Fruit fly (Drosophila melanogaster) whole organism, embryonic: ENCODE results near the gene tws.
A peak's percentile ranks its signal among the peaks of the same experiment; 100 is the strongest.

Experiments used
- Atf-2 ChIP-seq: fragments of 200-800 bp; sonication (Bioruptor generic); optimal IDR thresholded peaks from 2 replicates; lab custom pipeline; 2016; ENCODE audit warnings: missing biosample characterization, missing genetic modification characterization
- BEAF-32 ChIP-seq: fragments of 200-800 bp; sonication (Bioruptor generic); optimal IDR thresholded peaks from 3 replicates; lab custom pipeline; 2017; ENCODE audit warnings: missing biosample characterization, missing genetic modification characterization, mild to moderate bottlenecking, moderate library complexity, missing genetic modification reagents
- Bgb ChIP-seq: fragments of 200-800 bp; sonication (Bioruptor generic); IDR thresholded peaks from 2 replicates; pipeline ENCODE4 v1.3.6; 2022; ENCODE audit warnings: missing biosample characterization, missing genetic modification characterization; ENCODE audit not compliant: partially characterized antibody
- CG10543 ChIP-seq: fragments of 200-800 bp; sonication (Bioruptor generic); optimal IDR thresholded peaks from 3 replicates; lab custom pipeline; 2017; ENCODE audit warnings: missing biosample characterization, mild to moderate bottlenecking, missing genetic modification characterization, moderate library complexity
- CG10654 ChIP-seq: fragments of 200-800 bp; sonication (Bioruptor generic); optimal IDR thresholded peaks from 2 replicates; lab custom pipeline; 2016; ENCODE audit warnings: missing biosample characterization, missing genetic modification characterization
- CG10959 ChIP-seq: fragments of 200-800 bp; sonication (Bioruptor generic); IDR thresholded peaks from 2 replicates; pipeline ENCODE4 v1.3.6; 2022; ENCODE audit warnings: missing biosample characterization, missing genetic modification characterization
- CG11093 ChIP-seq: fragments of 200-800 bp; sonication (Bioruptor generic); IDR thresholded peaks from 3 replicates; pipeline ENCODE4 v1.3.6; 2022; ENCODE audit warnings: missing biosample characterization, missing genetic modification characterization
- CG11723 ChIP-seq: fragments of 200-800 bp; sonication (Bioruptor generic); optimal IDR thresholded peaks from 2 replicates; lab custom pipeline; 2017; ENCODE audit warnings: missing biosample characterization, mild to moderate bottlenecking, missing genetic modification characterization
- CG12071 ChIP-seq: fragments of 200-800 bp; sonication (Bioruptor generic); optimal IDR thresholded peaks from 3 replicates; lab custom pipeline; 2018; ENCODE audit warnings: missing biosample characterization, mild to moderate bottlenecking, missing genetic modification characterization
- CG14050 ChIP-seq: fragments of 200-800 bp; sonication (Bioruptor generic); IDR thresholded peaks from 3 replicates; pipeline ENCODE4 v1.3.6; 2022; ENCODE audit warnings: missing biosample characterization, missing genetic modification characterization
- CG14860 ChIP-seq: fragments of 200-800 bp; sonication (Bioruptor generic); IDR thresholded peaks from 3 replicates; pipeline ENCODE4 v1.3.6; 2022; ENCODE audit warnings: missing biosample characterization, missing genetic modification characterization; ENCODE audit not compliant: partially characterized antibody
- CG1602 ChIP-seq: fragments of 200-800 bp; sonication (Bioruptor generic); optimal IDR thresholded peaks from 3 replicates; lab custom pipeline; 2016; ENCODE audit warnings: missing biosample characterization, missing genetic modification characterization
- CG17359 ChIP-seq: fragments of 200-800 bp; sonication (Bioruptor generic); optimal IDR thresholded peaks from 3 replicates; lab custom pipeline; 2018; ENCODE audit warnings: missing biosample characterization, mild to moderate bottlenecking, missing genetic modification characterization, moderate library complexity
- CG18011 ChIP-seq: fragments of 200-800 bp; sonication (Bioruptor generic); optimal IDR thresholded peaks from 2 replicates; lab custom pipeline; 2017; ENCODE audit warnings: missing biosample characterization, missing genetic modification characterization, mild to moderate bottlenecking, moderate library complexity, missing genotype
- CG3065 ChIP-seq: fragments of 200-800 bp; sonication (Bioruptor generic); optimal IDR thresholded peaks from 2 replicates; lab custom pipeline; 2016; ENCODE audit warnings: missing biosample characterization, missing genetic modification characterization
- CG4820 ChIP-seq: fragments of 200-800 bp; sonication (Bioruptor generic); optimal IDR thresholded peaks from 3 replicates; lab custom pipeline; 2016; ENCODE audit warnings: missing biosample characterization, missing genetic modification characterization
- CG5953 ChIP-seq: fragments of 200-800 bp; sonication (Bioruptor generic); IDR thresholded peaks from 2 replicates; pipeline ENCODE4 v1.3.6; 2022; ENCODE audit warnings: missing biosample characterization, missing genetic modification characterization
- CG7839 ChIP-seq: fragments of 200-800 bp; sonication (Bioruptor generic); optimal IDR thresholded peaks from 3 replicates; lab custom pipeline; 2018; ENCODE audit warnings: missing biosample characterization, mild to moderate bottlenecking, missing genetic modification characterization, moderate library complexity
- CG7928 ChIP-seq: fragments of 200-800 bp; sonication (Bioruptor generic); optimal IDR thresholded peaks from 2 replicates; lab custom pipeline; 2017; ENCODE audit warnings: missing biosample characterization, mild to moderate bottlenecking, missing genetic modification characterization
- CG8290 ChIP-seq, 3 experiments: fragments of 200-800 bp; sonication (Bioruptor generic); optimal IDR thresholded peaks; 2 replicates each; lab custom pipeline; 2016 to 2019; ENCODE audit warnings: missing biosample characterization in 3 of 3, missing genetic modification characterization in 3 of 3, mild to moderate bottlenecking in 2 of 3, moderate library complexity in 1 of 3
- CG9932 ChIP-seq: fragments of 200-800 bp; sonication (Bioruptor generic); IDR thresholded peaks from 2 replicates; pipeline ENCODE4 v1.3.6; 2022; ENCODE audit warnings: missing biosample characterization, missing genetic modification characterization
- CTCF ChIP-seq: fragments of 200-800 bp; sonication (Bioruptor generic); optimal IDR thresholded peaks from 2 replicates; lab custom pipeline; 2017; ENCODE audit warnings: missing biosample characterization, mild to moderate bottlenecking, missing genetic modification characterization, moderate library complexity
- Chrac-16 ChIP-seq: fragments of 200-800 bp; sonication (Bioruptor generic); optimal IDR thresholded peaks from 3 replicates; lab custom pipeline; 2016; ENCODE audit warnings: missing biosample characterization, missing genetic modification characterization
- H15 ChIP-seq: fragments of 200-800 bp; sonication (Bioruptor generic); IDR thresholded peaks from 3 replicates; pipeline ENCODE4 v1.3.6; 2022; ENCODE audit warnings: missing biosample characterization, missing genetic modification characterization
- Hand ChIP-seq: fragments of 200-800 bp; sonication (Bioruptor generic); optimal IDR thresholded peaks from 2 replicates; lab custom pipeline; 2017; ENCODE audit warnings: mild to moderate bottlenecking, missing biosample characterization, missing genetic modification reagents, missing genetic modification characterization
- HmgZ ChIP-seq: fragments of 200-800 bp; sonication (Bioruptor generic); optimal IDR thresholded peaks from 2 replicates; lab custom pipeline; 2018; ENCODE audit warnings: missing biosample characterization, mild to moderate bottlenecking, missing genetic modification characterization
- Hr3 ChIP-seq: fragments of 200-800 bp; sonication (Bioruptor generic); optimal IDR thresholded peaks from 3 replicates; lab custom pipeline; 2016; ENCODE audit warnings: missing biosample characterization, missing genetic modification characterization
- MBD-R2 ChIP-seq: fragments of 200-800 bp; sonication (Bioruptor generic); IDR thresholded peaks from 2 replicates; pipeline ENCODE4 v1.3.6; 2022; ENCODE audit warnings: missing biosample characterization, missing genetic modification characterization
- Med ChIP-seq: fragments of 200-800 bp; sonication (Bioruptor generic); peaks from one replicate; lab custom pipeline; 2016; ENCODE audit warnings: missing biosample characterization, missing genetic modification characterization, mild to moderate bottlenecking, inconsistent platforms, moderate library complexity
- Mes4 ChIP-seq: fragments of 200-800 bp; sonication (Bioruptor generic); optimal IDR thresholded peaks from 2 replicates; lab custom pipeline; 2016; ENCODE audit warnings: missing biosample characterization, missing genetic modification characterization
- Spps ChIP-seq: fragments of 200-800 bp; sonication (Bioruptor generic); optimal IDR thresholded peaks from 2 replicates; lab custom pipeline; 2018; ENCODE audit warnings: missing biosample characterization, mild to moderate bottlenecking, missing genetic modification characterization
- Ssrp ChIP-seq: fragments of 200-800 bp; sonication (Bioruptor generic); optimal IDR thresholded peaks from 2 replicates; lab custom pipeline; 2018; ENCODE audit warnings: missing biosample characterization, mild to moderate bottlenecking, missing genetic modification characterization, moderate library complexity
- ap ChIP-seq: fragments of 200-800 bp; sonication (Bioruptor generic); IDR thresholded peaks from 2 replicates; pipeline ENCODE4 v1.3.6; 2022; ENCODE audit warnings: missing biosample characterization, missing genetic modification characterization
- bowl ChIP-seq: fragments of 200-800 bp; sonication (Bioruptor generic); IDR thresholded peaks from 2 replicates; pipeline ENCODE4 v1.3.6; 2022; ENCODE audit warnings: missing biosample characterization, missing genetic modification characterization
- cato ChIP-seq: fragments of 200-800 bp; sonication (Bioruptor generic); optimal IDR thresholded peaks from 2 replicates; lab custom pipeline; 2016; ENCODE audit warnings: missing biosample characterization, missing genetic modification characterization, borderline replicate concordance
- chinmo ChIP-seq: fragments of 200-800 bp; sonication (Bioruptor generic); IDR thresholded peaks from 4 replicates; pipeline ENCODE4 v1.3.6; 2022; ENCODE audit warnings: missing biosample characterization, missing genetic modification characterization; ENCODE audit not compliant: partially characterized antibody
- dmrt11E ChIP-seq: fragments of 200-800 bp; sonication (Bioruptor generic); optimal IDR thresholded peaks from 3 replicates; lab custom pipeline; 2018; ENCODE audit warnings: missing biosample characterization, mild to moderate bottlenecking, missing genetic modification characterization, moderate library complexity
- gt ChIP-seq: fragments of 200-800 bp; sonication (Bioruptor generic); IDR thresholded peaks from 2 replicates; pipeline ENCODE4 v1.3.6; 2022; ENCODE audit warnings: missing biosample characterization, missing genetic modification characterization
- hth ChIP-seq: fragments of >200 bp; optimal IDR thresholded peaks from 2 replicates; lab custom pipeline; 2017; ENCODE audit warnings: inconsistent platforms
- klu ChIP-seq: fragments of 200-800 bp; sonication (Bioruptor generic); IDR thresholded peaks from 2 replicates; pipeline ENCODE4 v1.3.6; 2022; ENCODE audit warnings: missing biosample characterization, missing genetic modification characterization
- lola ChIP-seq, 3 experiments: fragments of >200 bp in 2 of 3; fragments of 200-800 bp in 1 of 3; sonication (Bioruptor generic) in 1 of 3; optimal IDR thresholded peaks; 2 replicates each; lab custom pipeline; 2017 to 2019; ENCODE audit warnings: missing biosample characterization in 3 of 3, missing genetic modification characterization in 3 of 3, mild to moderate bottlenecking in 1 of 3, moderate library complexity in 1 of 3
- mld ChIP-seq: fragments of 200-800 bp; sonication (Bioruptor generic); IDR thresholded peaks from 3 replicates; pipeline ENCODE4 v1.3.6; 2022; ENCODE audit warnings: missing biosample characterization, missing genetic modification characterization; ENCODE audit not compliant: partially characterized antibody
- nau ChIP-seq: fragments of 200-800 bp; sonication (Bioruptor generic); optimal IDR thresholded peaks from 3 replicates; lab custom pipeline; 2017; ENCODE audit warnings: missing biosample characterization, mild to moderate bottlenecking, missing genetic modification characterization, missing genetic modification reagents
- pfk ChIP-seq: fragments of 200-800 bp; sonication (Bioruptor generic); optimal IDR thresholded peaks from 2 replicates; lab custom pipeline; 2018; ENCODE audit warnings: missing biosample characterization, mild to moderate bottlenecking, missing genetic modification characterization, moderate library complexity
- phol ChIP-seq: fragments of 200-800 bp; sonication (Bioruptor generic); optimal IDR thresholded peaks from 3 replicates; lab custom pipeline; 2018; ENCODE audit warnings: missing biosample characterization, mild to moderate bottlenecking, missing genetic modification characterization, moderate library complexity
- sens-2 ChIP-seq: fragments of 200-800 bp; sonication (Bioruptor generic); IDR thresholded peaks from 2 replicates; pipeline ENCODE4 v1.3.6; 2022; ENCODE audit warnings: missing biosample characterization, missing genetic modification characterization
- vnd ChIP-seq: fragments of 200-800 bp; sonication (Bioruptor generic); IDR thresholded peaks from 3 replicates; pipeline ENCODE4 v1.3.6; 2022; ENCODE audit warnings: missing biosample characterization, missing genetic modification characterization; ENCODE audit not compliant: partially characterized antibody
- wek ChIP-seq: fragments of 200-800 bp; sonication (Bioruptor generic); optimal IDR thresholded peaks from 3 replicates; lab custom pipeline; 2018; ENCODE audit warnings: missing biosample characterization, mild to moderate bottlenecking, missing genetic modification characterization, moderate library complexity
- wor ChIP-seq: fragments of 200-800 bp; sonication (Bioruptor generic); IDR thresholded peaks from 2 replicates; pipeline ENCODE4 v1.3.6; 2022; ENCODE audit warnings: missing biosample characterization, missing genetic modification characterization
- zen2 ChIP-seq: fragments of 200-800 bp; sonication (Bioruptor generic); IDR thresholded peaks from 3 replicates; pipeline ENCODE4 v1.3.6; 2022; ENCODE audit warnings: missing biosample characterization, missing genetic modification characterization; ENCODE audit not compliant: partially characterized antibody

tws gene

dm6 chr3R:10089171-10089664 is 50.4 kb downstream of the tws start (continued):
- TF ChIP-seq phol (tag; lab: Kevin White, UChicago), result no peak
- no peak for TF ChIP-seq vnd (GFP tag; lab: Robert Waterston, UW)
- no peak for TF ChIP-seq ap (GFP tag; lab: Robert Waterston, UW)
- no peak for TF ChIP-seq Ssrp (tag; lab: Kevin White, UChicago)
- TF ChIP-seq Hand (GFP tag; lab: Kevin White, UChicago), result no peak
- no peak for TF ChIP-seq CG7928 (GFP tag; lab: Kevin White, UChicago)
- no peak for TF ChIP-seq BEAF-32 (GFP tag; lab: Kevin White, UChicago)
- no peak for TF ChIP-seq CTCF (GFP tag; lab: Kevin White, UChicago)
- TF ChIP-seq CG10959 (GFP tag; lab: Robert Waterston, UW), result no peak
- TF ChIP-seq hth (lab: Kevin White, UChicago), result no peak
- no peak for TF ChIP-seq MBD-R2
- TF ChIP-seq Med (GFP tag; lab: Kevin White, UChicago), result peak; percentile 31
- peak; percentile 66 for TF ChIP-seq klu
- no peak for TF ChIP-seq CG10654 (GFP tag; lab: Kevin White, UChicago)
- TF ChIP-seq nau (GFP tag; lab: Kevin White, UChicago), result no peak
- TF ChIP-seq CG14860 (GFP tag; lab: Robert Waterston, UW), result no peak
- TF ChIP-seq CG10543 (GFP tag; lab: Kevin White, UChicago), result no peak
- no peak for TF ChIP-seq CG9932 (GFP tag; lab: Robert Waterston, UW)
- 0 out of 3 replicates have a peak, but pooled peaks have one; percentile 26 for TF ChIP-seq zen2 (GFP tag; lab: Robert Waterston, UW)
- no peak for TF ChIP-seq sens-2 (GFP tag; lab: Robert Waterston, UW)
- TF ChIP-seq Atf-2 (GFP tag; lab: Kevin White, UChicago), result no peak
- TF ChIP-seq CG4820, result no peak
- TF ChIP-seq CG3065, result no peak
- no peak for TF ChIP-seq lola (GFP tag; optimal IDR thresholded peaks at IDR 0.05; lab: Kevin White, UChicago)
- no peak for TF ChIP-seq Spps
- no peak; the same call in 1 of the 2 replicates for TF ChIP-seq bowl
- peak; percentile 97; the same call in 3 of the 4 replicates for TF ChIP-seq chinmo
- no peak for TF ChIP-seq Hr3 (GFP tag; lab: Kevin White, UChicago)
- no peak for TF ChIP-seq CG5953 (GFP tag; lab: Robert Waterston, UW)
- no peak for TF ChIP-seq CG18011 (GFP tag; lab: Kevin White, UChicago)
- no peak for TF ChIP-seq pfk (GFP tag; lab: Kevin White, UChicago)
- no peak for TF ChIP-seq mld (GFP tag; lab: Robert Waterston, UW)
- no peak for TF ChIP-seq wor (GFP tag; lab: Robert Waterston, UW)
- no peak for TF ChIP-seq wek
- TF ChIP-seq CG14050 (GFP tag; lab: Robert Waterston, UW), result no peak
- TF ChIP-seq cato (GFP tag; lab: Kevin White, UChicago), result no peak
- no peak for TF ChIP-seq CG12071 (GFP tag; lab: Kevin White, UChicago)
- no peak for TF ChIP-seq CG8290 (GFP tag; optimal IDR thresholded peaks at IDR 0.05; lab: Kevin White, UChicago)
- TF ChIP-seq CG8290 (tag; optimal IDR thresholded peaks at IDR 0.05; lab: Kevin White, UChicago), result no peak
- TF ChIP-seq Mes4 (GFP tag; lab: Kevin White, UChicago), result no peak
- TF ChIP-seq dmrt11E, result no peak
- no peak for TF ChIP-seq CG1602
- TF ChIP-seq Chrac-16 (GFP tag; lab: Kevin White, UChicago), result no peak
- no peak for TF ChIP-seq H15 (GFP tag; lab: Robert Waterston, UW)
- no peak for TF ChIP-seq gt (GFP tag; lab: Robert Waterston, UW)
- no peak for TF ChIP-seq CG11723
- no peak; the same call in 1 of the 2 replicates for TF ChIP-seq Bgb (GFP tag; lab: Robert Waterston, UW)
- no peak for TF ChIP-seq CG17359 (tag; lab: Kevin White, UChicago)
- peak; percentile 32 for TF ChIP-seq HmgZ (tag; lab: Kevin White, UChicago)
- no peak for TF ChIP-seq CG11093 (GFP tag; lab: Robert Waterston, UW)
- no peak for TF ChIP-seq CG7839 (tag; lab: Kevin White, UChicago)
